Worm (Caenorhabditis elegans) whole organism, mixed stage, embryonic: ENCODE data around the gene pals-32.

ENCODE experiments used
- ceh-83 ChIP-seq: fragments of 200-800 bp; sonication (Bioruptor generic); optimal IDR thresholded peaks from 2 replicates; lab custom pipeline; 2018; ENCODE audit warnings: mild to moderate bottlenecking, missing genetic modification characterization, missing compliant biosample characterization
- mep-1 ChIP-seq: fragments of 150-350 bp; optimal IDR thresholded peaks from 2 replicates; lab custom pipeline; 2017; ENCODE audit warnings: missing biosample characterization, missing genetic modification reagents, missing genetic modification characterization, inconsistent platforms
- nhr-12 ChIP-seq: fragments of 150-350 bp; optimal IDR thresholded peaks from 2 replicates; lab custom pipeline; 2014; ENCODE audit warnings: missing biosample characterization, missing genetic modification characterization

DNA sequence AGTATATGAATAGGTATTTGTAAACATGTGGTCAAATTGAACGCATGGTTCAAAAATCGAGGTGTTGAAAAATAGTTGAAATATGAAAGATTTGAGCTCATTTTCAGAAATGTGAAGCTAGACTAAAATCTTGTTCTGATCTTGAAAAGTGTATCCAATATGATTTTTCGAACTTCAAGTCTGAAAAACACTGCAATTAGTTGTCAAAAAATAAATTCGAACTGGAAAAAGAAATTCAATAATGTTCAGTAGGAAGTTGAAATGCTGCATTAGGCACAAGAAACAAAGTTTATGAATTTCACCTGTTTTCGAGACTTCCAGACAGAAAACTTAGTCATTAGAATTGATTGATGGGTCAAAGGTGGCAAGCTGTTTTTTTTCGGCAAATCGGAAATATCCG is 34.9 kb upstream of the pals-32 start, which contains the start of gene srh-270:
- TF ChIP-seq mep-1 (tag; lab: Kevin White, UChicago) (no peak), ceh-83 (GFP tag; lab: Kevin White, UChicago) (no peak), nhr-12 (no peak)
